Worm (Caenorhabditis elegans) whole organism, L1 larva: ENCODE data around the gene nhr-17.
A peak's percentile ranks its signal among the peaks of the same experiment; 100 is the strongest.

Experiments used
- C16A3.4 ChIP-seq: fragments of 150-350 bp; optimal IDR thresholded peaks from 2 replicates; lab custom pipeline; 2014; ENCODE audit warnings: missing biosample characterization, missing genetic modification characterization
- aha-1 ChIP-seq: fragments of 150-350 bp; optimal IDR thresholded peaks from 2 replicates; lab custom pipeline; 2014; ENCODE audit warnings: missing biosample characterization, missing genetic modification characterization
- aly-2 ChIP-seq: fragments of 150-350 bp; optimal IDR thresholded peaks from 2 replicates; lab custom pipeline; 2014; ENCODE audit warnings: missing biosample characterization, missing genetic modification characterization
- ama-1 ChIP-seq: fragments of 150-350 bp; optimal IDR thresholded peaks from 2 replicates; lab custom pipeline; 2014
- ceh-63 ChIP-seq: fragments of 200-800 bp; sonication (Bioruptor generic); optimal IDR thresholded peaks from 2 replicates; lab custom pipeline; 2018; ENCODE audit warnings: mild to moderate bottlenecking, missing genetic modification characterization, missing compliant biosample characterization
- ceh-82 ChIP-seq, 3 experiments: fragments of 150-350 bp in 1 of 3; sonication (generic microtip) in 2 of 3; optimal IDR thresholded peaks; 2 replicates each; lab custom pipeline; 2014 to 2017; ENCODE audit warnings: missing biosample characterization in 3 of 3, missing genetic modification characterization in 3 of 3
- dpl-1 ChIP-seq, 3 experiments: fragments of 150-350 bp in 2 of 3; sonication (generic microtip) in 1 of 3; optimal IDR thresholded peaks; 2 replicates each; lab custom pipeline; 2014 to 2017; ENCODE audit warnings: missing biosample characterization in 3 of 3, missing genetic modification characterization in 3 of 3, missing genetic modification reagents in 3 of 3
- efl-1 ChIP-seq, 4 experiments: fragments of 150-350 bp; optimal IDR thresholded peaks in 3 of 4; peaks in 1 of 4; 1 replicate in 1 of 4; 2 replicates in 3 of 4; lab custom pipeline; 2014; ENCODE audit warnings: missing biosample characterization in 2 of 4, missing genetic modification characterization in 2 of 4, missing genetic modification reagents in 2 of 4
- egl-13 ChIP-seq: sonication (generic microtip); optimal IDR thresholded peaks from 2 replicates; lab custom pipeline; 2016; ENCODE audit warnings: missing genotype, missing genetic modification reagents, missing genetic modification characterization, missing compliant biosample characterization
- fkh-10 ChIP-seq: sonication (generic microtip); optimal IDR thresholded peaks from 2 replicates; lab custom pipeline; 2017; ENCODE audit warnings: missing biosample characterization, missing genetic modification reagents, missing genetic modification characterization
- fkh-4 ChIP-seq: sonication (generic microtip); optimal IDR thresholded peaks from 2 replicates; lab custom pipeline; 2016; ENCODE audit warnings: missing compliant biosample characterization, missing genetic modification characterization, borderline replicate concordance
- fos-1 ChIP-seq: fragments of 150-350 bp; optimal IDR thresholded peaks from 2 replicates; lab custom pipeline; 2014; ENCODE audit warnings: missing biosample characterization, missing genetic modification characterization
- grh-1 ChIP-seq: fragments of 200-800 bp; sonication (Bioruptor generic); IDR thresholded peaks from 2 replicates; pipeline ENCODE4 v1.3.6; 2022; ENCODE audit warnings: missing genetic modification reagents, missing genetic modification characterization, missing compliant biosample characterization
- irx-1 ChIP-seq: sonication (generic microtip); optimal IDR thresholded peaks from 2 replicates; lab custom pipeline; 2016; ENCODE audit warnings: missing genetic modification characterization, missing compliant biosample characterization
- isw-1 ChIP-seq: fragments of 200-800 bp; sonication (Bioruptor generic); IDR thresholded peaks from 2 replicates; pipeline ENCODE4 v1.3.6; 2022; ENCODE audit warnings: missing genetic modification characterization, missing compliant biosample characterization
- lin-13 ChIP-seq: fragments of 150-350 bp; optimal IDR thresholded peaks from 2 replicates; lab custom pipeline; 2014; ENCODE audit warnings: missing biosample characterization, missing genetic modification reagents, missing genetic modification characterization
- lin-14 ChIP-seq: fragments of 200-800 bp; sonication (Bioruptor generic); optimal IDR thresholded peaks from 2 replicates; lab custom pipeline; 2018; ENCODE audit warnings: mild to moderate bottlenecking, missing genetic modification characterization, moderate library complexity, missing compliant biosample characterization
- lin-35 ChIP-seq, 2 experiments: fragments of 150-350 bp; optimal IDR thresholded peaks; 2 replicates each; lab custom pipeline; 2014; ENCODE audit warnings: missing biosample characterization in 2 of 2, missing genetic modification characterization in 2 of 2, missing genetic modification reagents in 2 of 2
- lir-3 ChIP-seq: sonication (generic microtip); optimal IDR thresholded peaks from 2 replicates; lab custom pipeline; 2016; ENCODE audit warnings: mild to moderate bottlenecking, missing genetic modification characterization, moderate library complexity, missing compliant biosample characterization; ENCODE audit not compliant: poor library complexity
- mdl-1 ChIP-seq, 2 experiments: fragments of 150-350 bp; optimal IDR thresholded peaks; 2 replicates each; lab custom pipeline; 2014 to 2017; ENCODE audit warnings: missing biosample characterization in 2 of 2, missing genetic modification characterization in 2 of 2, inconsistent platforms in 1 of 2
- mef-2 ChIP-seq: fragments of 150-350 bp; optimal IDR thresholded peaks from 2 replicates; lab custom pipeline; 2014; ENCODE audit warnings: missing biosample characterization, missing genetic modification characterization
- mep-1 ChIP-seq: fragments of 150-350 bp; optimal IDR thresholded peaks from 2 replicates; lab custom pipeline; 2014; ENCODE audit warnings: missing biosample characterization, missing genetic modification characterization
- nhr-11 ChIP-seq: fragments of 150-350 bp; optimal IDR thresholded peaks from 2 replicates; lab custom pipeline; 2014; ENCODE audit warnings: missing biosample characterization, missing genetic modification characterization
- nhr-12 ChIP-seq: sonication (generic microtip); optimal IDR thresholded peaks from 2 replicates; lab custom pipeline; 2017; ENCODE audit warnings: missing biosample characterization, missing genetic modification characterization
- nhr-19 ChIP-seq: fragments of 200-800 bp; sonication (Bioruptor generic); conservative IDR thresholded peaks from 2 replicates; pipeline ENCODE4 v1.3.6; 2022; ENCODE audit warnings: missing genetic modification characterization, missing compliant biosample characterization
- nhr-20 ChIP-seq: sonication (generic microtip); optimal IDR thresholded peaks from 2 replicates; lab custom pipeline; 2016; ENCODE audit warnings: mild to moderate bottlenecking, missing genetic modification characterization, missing compliant biosample characterization
- nhr-28 ChIP-seq: fragments of 150-350 bp; optimal IDR thresholded peaks from 2 replicates; lab custom pipeline; 2014; ENCODE audit warnings: missing biosample characterization, missing genetic modification characterization
- nhr-47 ChIP-seq: sonication (generic microtip); optimal IDR thresholded peaks from 2 replicates; lab custom pipeline; 2016; ENCODE audit warnings: mild to moderate bottlenecking, missing genetic modification characterization, moderate library complexity, missing compliant biosample characterization
- nhr-76 ChIP-seq: sonication (generic microtip); optimal IDR thresholded peaks from 2 replicates; lab custom pipeline; 2017; ENCODE audit warnings: missing biosample characterization, missing genetic modification characterization
- nhr-77 ChIP-seq: fragments of 150-350 bp; optimal IDR thresholded peaks from 2 replicates; lab custom pipeline; 2014; ENCODE audit warnings: missing biosample characterization, missing genetic modification characterization
- nhr-85 ChIP-seq: sonication (generic microtip); peaks from one replicate; lab custom pipeline; 2016; ENCODE audit warnings: missing genetic modification characterization, inconsistent platforms, missing compliant biosample characterization
- pax-3 ChIP-seq: fragments of 200-800 bp; sonication (Bioruptor generic); optimal IDR thresholded peaks from 2 replicates; lab custom pipeline; 2018; ENCODE audit warnings: mild to moderate bottlenecking, missing genetic modification characterization, moderate library complexity, missing compliant biosample characterization
- rnt-1 ChIP-seq: sonication (generic microtip); optimal IDR thresholded peaks from 2 replicates; lab custom pipeline; 2016; ENCODE audit warnings: mild to moderate bottlenecking, missing genetic modification characterization, moderate library complexity, missing compliant biosample characterization
- skn-1 ChIP-seq: fragments of 150-350 bp; optimal IDR thresholded peaks from 2 replicates; lab custom pipeline; 2014; ENCODE audit warnings: missing biosample characterization, missing genetic modification characterization
- snpc-4 ChIP-seq: fragments of 150-350 bp; optimal IDR thresholded peaks from 2 replicates; lab custom pipeline; 2014; ENCODE audit warnings: missing biosample characterization, missing genetic modification characterization
- sup-37 ChIP-seq: fragments of 200-800 bp; sonication (Bioruptor generic); optimal IDR thresholded peaks from 2 replicates; lab custom pipeline; 2018; ENCODE audit warnings: mild to moderate bottlenecking, missing genetic modification characterization, missing compliant biosample characterization
- tbx-2 ChIP-seq: sonication (generic microtip); optimal IDR thresholded peaks from 2 replicates; lab custom pipeline; 2016; ENCODE audit warnings: missing genetic modification characterization, missing compliant biosample characterization
- tlp-1 ChIP-seq: fragments of 150-350 bp; optimal IDR thresholded peaks from 2 replicates; lab custom pipeline; 2014; ENCODE audit warnings: missing biosample characterization, missing genetic modification characterization
- unc-130 ChIP-seq: fragments of 150-350 bp; optimal IDR thresholded peaks from 2 replicates; lab custom pipeline; 2017; ENCODE audit warnings: missing biosample characterization, missing genetic modification characterization, inconsistent platforms
- unc-30 ChIP-seq: sonication (generic microtip); optimal IDR thresholded peaks from 2 replicates; lab custom pipeline; 2017; ENCODE audit warnings: missing biosample characterization, missing genetic modification characterization
- unc-62 ChIP-seq: fragments of 150-350 bp; optimal IDR thresholded peaks from 2 replicates; lab custom pipeline; 2014; ENCODE audit warnings: missing biosample characterization, missing genetic modification reagents, missing genetic modification characterization
- vab-15 ChIP-seq: sonication (generic microtip); optimal IDR thresholded peaks from 2 replicates; lab custom pipeline; 2017; ENCODE audit warnings: missing genotype, mild to moderate bottlenecking, missing genetic modification characterization, missing compliant biosample characterization
- xbp-1 ChIP-seq: sonication (generic microtip); optimal IDR thresholded peaks from 2 replicates; lab custom pipeline; 2016; ENCODE audit warnings: missing genetic modification characterization, missing compliant biosample characterization
- zag-1 ChIP-seq: fragments of 150-350 bp; optimal IDR thresholded peaks from 2 replicates; lab custom pipeline; 2014; ENCODE audit warnings: missing biosample characterization, missing genetic modification characterization
- zip-4 ChIP-seq: fragments of 200-800 bp; sonication (Bioruptor generic); optimal IDR thresholded peaks from 2 replicates; lab custom pipeline; 2018; ENCODE audit warnings: mild to moderate bottlenecking, missing genetic modification characterization, moderate library complexity, missing compliant biosample characterization
- ztf-11 ChIP-seq, 2 experiments: sonication (generic microtip); optimal IDR thresholded peaks; 2 replicates each; lab custom pipeline; 2016 to 2017; ENCODE audit warnings: missing genetic modification characterization in 2 of 2, missing biosample characterization in 1 of 2, missing compliant biosample characterization in 1 of 2
- ztf-4 ChIP-seq: fragments of 150-350 bp; optimal IDR thresholded peaks from 2 replicates; lab custom pipeline; 2014; ENCODE audit warnings: missing biosample characterization, missing genetic modification characterization

nhr-17 gene

ce11 chrX:12668941-12669501, 1.4 kb upstream of the nhr-17 start (continued):
- TF ChIP-seq unc-130 (tag; lab: Kevin White, UChicago) = no peak
- no peak for TF ChIP-seq skn-1
- TF ChIP-seq efl-1 (optimal IDR thresholded peaks at IDR 0.05; lab: Kevin White, UChicago) = no peak
- TF ChIP-seq efl-1 (GFP tag; optimal IDR thresholded peaks at IDR 0.05 in 1 of 2; lab: Kevin White, UChicago) = no peak
- peak; percentile 83 for TF ChIP-seq nhr-47 (tag; lab: Kevin White, UChicago)
- TF ChIP-seq tlp-1 (tag; lab: Kevin White, UChicago) = no peak
- no peak for TF ChIP-seq lir-3 (tag; lab: Kevin White, UChicago)
- TF ChIP-seq nhr-20 = peak; percentile 46
- TF ChIP-seq fkh-4 (tag; lab: Kevin White, UChicago) = peak; percentile 27
- TF ChIP-seq xbp-1 (tag; lab: Kevin White, UChicago) = peak; percentile 15
- TF ChIP-seq vab-15 (tag; lab: Kevin White, UChicago) = no peak
- TF ChIP-seq, all 84 proteins: peak for 16

- no peak for TF ChIP-seq lin-13 (GFP tag; lab: Kevin White, UChicago)
- no peak for TF ChIP-seq nhr-76
- TF ChIP-seq, all 84 proteins: peak for 0
These were observed 1.9 kb downstream of the nhr-17 start for ce11 chrX:12665799-12666198.

ce11 chrX:12664987-12665451, 2.6 kb downstream of the nhr-17 start:
- peak; percentile 69 for TF ChIP-seq nhr-85 (tag; lab: Kevin White, UChicago)
- no peak for TF ChIP-seq pax-3
- TF ChIP-seq unc-30 (tag; lab: Kevin White, UChicago) = no peak
- TF ChIP-seq nhr-47 (tag; lab: Kevin White, UChicago) = peak; percentile 88
- peak; percentile 65 for TF ChIP-seq nhr-77 (tag; lab: Kevin White, UChicago)
- TF ChIP-seq lin-14 (GFP tag; lab: Kevin White, UChicago) = peak; percentile 68
- TF ChIP-seq nhr-20 = peak; percentile 75
- TF ChIP-seq snpc-4 = peak; percentile 7
- TF ChIP-seq efl-1 (optimal IDR thresholded peaks at IDR 0.05; lab: Kevin White, UChicago) = peak; percentile 17 to 18
- peak in 1 of 2 experiments; percentile 93 for TF ChIP-seq efl-1 (GFP tag; optimal IDR thresholded peaks at IDR 0.05 in 1 of 2; lab: Kevin White, UChicago)
- TF ChIP-seq skn-1 = peak; percentile 8
- TF ChIP-seq grh-1 (GFP tag; lab: Robert Waterston, UW) = peak; percentile 48; the same call in 1 of the 2 replicates
- peak; percentile 76 for TF ChIP-seq rnt-1 (tag; lab: Kevin White, UChicago)
- TF ChIP-seq egl-13 (tag; lab: Kevin White, UChicago) = peak; percentile 66
- TF ChIP-seq ztf-4 (tag; lab: Kevin White, UChicago) = peak; percentile 71
- TF ChIP-seq nhr-19 (GFP tag; lab: Robert Waterston, UW) = peak; percentile 78
- peak; percentile 68 for TF ChIP-seq aly-2 (tag; lab: Kevin White, UChicago)
- peak in 2 of 3 experiments; percentile 20 to 32 for TF ChIP-seq dpl-1 (GFP tag; optimal IDR thresholded peaks at IDR 0.05; lab: Kevin White, UChicago)
- TF ChIP-seq lin-35 (GFP tag; optimal IDR thresholded peaks at IDR 0.05; lab: Kevin White, UChicago) = peak; percentile 26 to 56
- peak; percentile 61 to 77 (median 69) for TF ChIP-seq ceh-82 (tag; optimal IDR thresholded peaks at IDR 0.05; lab: Kevin White, UChicago)
- peak; percentile 42 for TF ChIP-seq fos-1 (tag; lab: Kevin White, UChicago)
- TF ChIP-seq mdl-1 (tag; optimal IDR thresholded peaks at IDR 0.05; lab: Kevin White, UChicago) = peak in 1 of 2 experiments; percentile 82
- no peak for TF ChIP-seq sup-37 (GFP tag; lab: Kevin White, UChicago)
- TF ChIP-seq fkh-10 (GFP tag; lab: Kevin White, UChicago) = peak; percentile 53
- peak; percentile 36 for TF ChIP-seq zip-4 (GFP tag; lab: Kevin White, UChicago)
- no peak for TF ChIP-seq aha-1
- peak; percentile 68 for TF ChIP-seq lir-3 (tag; lab: Kevin White, UChicago)
- TF ChIP-seq nhr-11 = no peak
- peak; percentile 24 for TF ChIP-seq lin-13 (GFP tag; lab: Kevin White, UChicago)
- peak; percentile 51 for TF ChIP-seq C16A3.4
- TF ChIP-seq isw-1 (GFP tag; lab: Robert Waterston, UW) = peak; percentile 33; the same call in 1 of the 2 replicates
- TF ChIP-seq tbx-2 (tag; lab: Kevin White, UChicago) = peak; percentile 67
- peak; percentile 68 for TF ChIP-seq ama-1
- TF ChIP-seq ceh-63 (GFP tag; lab: Kevin White, UChicago) = no peak
- TF ChIP-seq irx-1 = peak; percentile 50
- TF ChIP-seq mef-2 (tag; lab: Kevin White, UChicago) = peak; percentile 27
- peak; percentile 63 for TF ChIP-seq mep-1 (tag; lab: Kevin White, UChicago)
- no peak for TF ChIP-seq nhr-28
- TF ChIP-seq unc-62 (GFP tag; lab: Kevin White, UChicago) = no peak
- TF ChIP-seq ztf-11 (tag; optimal IDR thresholded peaks at IDR 0.05; lab: Kevin White, UChicago) = peak in 1 of 2 experiments; percentile 59
- no peak for TF ChIP-seq nhr-12 (tag; lab: Kevin White, UChicago)
- no peak for TF ChIP-seq zag-1 (tag; lab: Kevin White, UChicago)
